Worm (Caenorhabditis elegans): ENCODE measurements around the gene aos-1.

The aos-1 gene

ce11 chrV:10153076-10153475 is 23.0 kb upstream of the aos-1 start:
- TF ChIP-seq dpl-1 (GFP tag; optimal IDR thresholded peaks at IDR 0.05) (no peak), Y79H2A.3 (GFP tag; conservative IDR thresholded peaks at IDR 0.05) (no peak), ztf-3 (GFP tag; optimal IDR thresholded peaks at IDR 0.05) (no peak), gei-17 (GFP tag; optimal IDR thresholded peaks at IDR 0.05) (no peak), nhr-80 (tag; optimal IDR thresholded peaks at IDR 0.05) (no peak), lin-40 (tag; optimal IDR thresholded peaks at IDR 0.05) (no peak), ztf-25 (GFP tag; IDR thresholded peaks at IDR 0.05) (no peak), egl-44 (GFP tag; IDR thresholded peaks at IDR 0.05) (no peak), hmg-20 (GFP tag; IDR thresholded peaks at IDR 0.05) (no peak), sea-2 (GFP tag; IDR thresholded peaks at IDR 0.05) (no peak), B0261.1 (tag; optimal IDR thresholded peaks at IDR 0.05) (no peak), aptf-2 (GFP tag; conservative IDR thresholded peaks at IDR 0.05) (no peak)

ce11 chrV:10152278-10152677 is 22.2 kb upstream of the aos-1 start, which contains the start of gene srsx-28:
srsx-28 (plus strand) TSS chrV:10152578.
- TF ChIP-seq athp-1 (tag; optimal IDR thresholded peaks at IDR 0.05) = no peak
- TF ChIP-seq lin-26 (GFP tag; IDR thresholded peaks at IDR 0.05) = no peak

ce11 chrV:10149728-10150127 is 19.6 kb upstream of the aos-1 start, which contains the start of gene srsx-27:
srsx-27 (plus strand) TSS chrV:10150028.
- TF ChIP-seq Y56A3A.18 (GFP tag; IDR thresholded peaks at IDR 0.05) = no peak
- TF ChIP-seq repo-1 (tag; optimal IDR thresholded peaks at IDR 0.05) = no peak
- no peak for TF ChIP-seq sptf-2 (GFP tag; optimal IDR thresholded peaks at IDR 0.05)
- TF ChIP-seq ekl-4 (GFP tag; IDR thresholded peaks at IDR 0.05) = no peak
- no peak for TF ChIP-seq ceh-79 (tag; optimal IDR thresholded peaks at IDR 0.05)
- TF ChIP-seq T07F8.4 (tag; optimal IDR thresholded peaks at IDR 0.05) = no peak
- TF ChIP-seq lsy-27 (tag; optimal IDR thresholded peaks at IDR 0.05; ENCODE audit: borderline replicate concordance, insufficient read depth) = no peak
- TF ChIP-seq K11D2.4 (GFP tag; IDR thresholded peaks at IDR 0.05) = no peak
- TF ChIP-seq F49E8.2 (tag; optimal IDR thresholded peaks at IDR 0.05; ENCODE audit: insufficient read depth) = no peak
- no peak for TF ChIP-seq rec-8 (tag; optimal IDR thresholded peaks at IDR 0.05)
- no peak for TF ChIP-seq rpc-1 (optimal IDR thresholded peaks at IDR 0.05)
- TF ChIP-seq rpc-1 (tag; optimal IDR thresholded peaks at IDR 0.05) = no peak
- no peak for TF ChIP-seq Y95B8A.8 (GFP tag; IDR thresholded peaks at IDR 0.05)
- TF ChIP-seq bed-1 (GFP tag; IDR thresholded peaks at IDR 0.05) = no peak
- TF ChIP-seq ztf-22 (GFP tag; optimal IDR thresholded peaks at IDR 0.05) = no peak
- TF ChIP-seq B0261.1 (tag; optimal IDR thresholded peaks at IDR 0.05) = no peak
- TF ChIP-seq mxl-1 (tag; optimal IDR thresholded peaks at IDR 0.05) = no peak
- TF ChIP-seq F57A8.1 (GFP tag; optimal IDR thresholded peaks at IDR 0.05) = no peak

ce11 chrV:10148352-10148751 is 18.3 kb upstream of the aos-1 start, which contains the start of gene srsx-26:
srsx-26 (plus strand) TSS chrV:10148652.
- no peak for TF ChIP-seq hmg-20 (GFP tag; IDR thresholded peaks at IDR 0.05)
- no peak for TF ChIP-seq ccch-3 (GFP tag; optimal IDR thresholded peaks at IDR 0.05)
- TF ChIP-seq lin-26 (GFP tag; IDR thresholded peaks at IDR 0.05) = no peak
- TF ChIP-seq ceh-58 (GFP tag; IDR thresholded peaks at IDR 0.05) = no peak
- no peak for TF ChIP-seq tlf-1 (GFP tag; optimal IDR thresholded peaks at IDR 0.05)
- no peak for TF ChIP-seq tbp1 (GFP tag; optimal IDR thresholded peaks at IDR 0.05)
- TF ChIP-seq Y53G8AR.9 (GFP tag; conservative IDR thresholded peaks at IDR 0.05) = no peak
- no peak for TF ChIP-seq B0336.3 (GFP tag; IDR thresholded peaks at IDR 0.05)
- TF ChIP-seq F55B11.4 (tag; optimal IDR thresholded peaks at IDR 0.05; ENCODE audit: borderline replicate concordance, insufficient read depth) = no peak
- TF ChIP-seq ceh-79 (tag; optimal IDR thresholded peaks at IDR 0.05) = no peak
- TF ChIP-seq somi-1 (GFP tag; optimal IDR thresholded peaks at IDR 0.05) = no peak
- no peak for TF ChIP-seq nfya-1 (tag; optimal IDR thresholded peaks at IDR 0.05; ENCODE audit: borderline replicate concordance, insufficient read depth)
- TF ChIP-seq B0261.1 (tag; optimal IDR thresholded peaks at IDR 0.05) = no peak
